Worm (Caenorhabditis elegans) whole organism, L1 larva: ENCODE measurements around the gene fbxa-219.

ENCODE experiments used
- C04F5.9 ChIP-seq: sonication (generic microtip); optimal IDR thresholded peaks from 2 replicates; lab custom pipeline; 2016; ENCODE audit warnings: missing genetic modification characterization, missing compliant biosample characterization
- C34B4.2 ChIP-seq: sonication (generic microtip); optimal IDR thresholded peaks from 2 replicates; lab custom pipeline; 2017; ENCODE audit warnings: mild to moderate bottlenecking, missing genetic modification characterization, missing compliant biosample characterization
- aly-2 ChIP-seq: fragments of 150-350 bp; optimal IDR thresholded peaks from 2 replicates; lab custom pipeline; 2014; ENCODE audit warnings: missing biosample characterization, missing genetic modification characterization
- blmp-1 ChIP-seq: fragments of 150-350 bp; optimal IDR thresholded peaks from 2 replicates; lab custom pipeline; 2014; ENCODE audit warnings: missing biosample characterization, missing genetic modification characterization
- jun-1 ChIP-seq: fragments of 150-350 bp; optimal IDR thresholded peaks from 2 replicates; lab custom pipeline; 2014; ENCODE audit warnings: missing biosample characterization, missing genetic modification reagents, missing genetic modification characterization
- lin-15B ChIP-seq: fragments of 150-350 bp; sonication (generic microtip); optimal IDR thresholded peaks from 3 replicates; lab custom pipeline; 2014; ENCODE audit warnings: missing biosample characterization, missing genetic modification characterization
- nhr-28 ChIP-seq: fragments of 150-350 bp; optimal IDR thresholded peaks from 2 replicates; lab custom pipeline; 2014; ENCODE audit warnings: missing biosample characterization, missing genetic modification characterization
- unc-130 ChIP-seq: fragments of 150-350 bp; optimal IDR thresholded peaks from 2 replicates; lab custom pipeline; 2017; ENCODE audit warnings: missing biosample characterization, missing genetic modification characterization, inconsistent platforms
- unc-86 ChIP-seq: sonication (generic microtip); optimal IDR thresholded peaks from 2 replicates; lab custom pipeline; 2016; ENCODE audit warnings: missing genetic modification characterization, missing compliant biosample characterization
- ztf-11 ChIP-seq, 2 experiments: sonication (generic microtip); optimal IDR thresholded peaks; 2 replicates each; lab custom pipeline; 2016 to 2017; ENCODE audit warnings: missing genetic modification characterization in 2 of 2, missing biosample characterization in 1 of 2, missing compliant biosample characterization in 1 of 2

DNA sequence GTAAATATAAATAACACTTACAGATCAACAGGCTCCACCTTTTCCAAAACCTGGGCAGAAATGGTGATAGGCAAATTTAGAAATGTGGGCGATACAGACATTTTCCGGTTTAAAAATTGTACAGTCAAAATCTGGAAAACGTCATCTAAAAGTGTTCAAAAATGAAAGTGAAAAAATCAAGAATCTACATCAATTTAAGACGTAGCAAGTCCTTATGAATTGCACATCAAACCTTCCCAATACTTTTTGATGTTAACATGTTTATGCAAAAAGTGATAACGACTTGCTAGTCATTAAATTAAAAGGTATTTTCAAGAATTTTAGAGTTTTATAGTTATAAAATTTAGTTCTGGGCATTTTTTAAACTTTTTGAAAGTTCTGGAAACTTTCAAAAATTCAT is 39.9 kb upstream of the fbxa-219 start, which contains the start of gene fbxa-7:
- TF ChIP-seq aly-2 (tag; lab: Kevin White, UChicago) (no peak), jun-1 (tag; lab: Kevin White, UChicago) (no peak), lin-15B (tag; lab: Kevin White, UChicago) (no peak), unc-130 (tag; lab: Kevin White, UChicago) (no peak), ztf-11 (tag; optimal IDR thresholded peaks at IDR 0.05; lab: Kevin White, UChicago) (no peak), C34B4.2 (tag; lab: Kevin White, UChicago) (no peak), unc-86 (tag; lab: Kevin White, UChicago) (no peak), nhr-28 (tag; lab: Kevin White, UChicago) (no peak), blmp-1 (no peak), C04F5.9 (tag; lab: Kevin White, UChicago) (no peak)
